Fruit fly (Drosophila melanogaster) whole organism, embryonic: ENCODE measurements around the gene Fbp2.

Experiments
- Awh ChIP-seq: fragments of 200-800 bp; sonication (Bioruptor generic); IDR thresholded peaks from 2 replicates; pipeline ENCODE4, ENCODE4 v1.3.6; 2022; ENCODE audit warnings: missing biosample characterization, missing genetic modification characterization
- Bgb ChIP-seq: fragments of 200-800 bp; sonication (Bioruptor generic); IDR thresholded peaks from 2 replicates; pipeline ENCODE4 v1.3.6; 2022; ENCODE audit warnings: missing biosample characterization, missing genetic modification characterization; ENCODE audit not compliant: partially characterized antibody
- CG1024 ChIP-seq: fragments of 200-800 bp; sonication (Bioruptor generic); IDR thresholded peaks from 2 replicates; pipeline ENCODE4 v1.3.6; 2022; ENCODE audit warnings: missing biosample characterization, missing genetic modification characterization
- CG10274 ChIP-seq: fragments of 200-800 bp; sonication (Bioruptor generic); optimal IDR thresholded peaks from 3 replicates; lab custom pipeline; 2017; ENCODE audit warnings: missing biosample characterization, mild to moderate bottlenecking, missing genetic modification characterization
- CG11247 ChIP-seq: fragments of 200-800 bp; sonication (Bioruptor generic); IDR thresholded peaks from 2 replicates; pipeline ENCODE4 v1.3.6; 2022; ENCODE audit warnings: missing biosample characterization, missing genetic modification characterization
- CG11560 ChIP-seq: fragments of 200-800 bp; sonication (Bioruptor generic); IDR thresholded peaks from 3 replicates; pipeline ENCODE4 v1.3.6; 2022; ENCODE audit warnings: missing biosample characterization, missing genetic modification characterization
- CG12219 ChIP-seq: fragments of 200-800 bp; sonication (Bioruptor generic); optimal IDR thresholded peaks from 3 replicates; lab custom pipeline; 2018; ENCODE audit warnings: missing biosample characterization, mild to moderate bottlenecking, missing genetic modification characterization
- CG14014 ChIP-seq: fragments of 200-800 bp; sonication (Bioruptor generic); IDR thresholded peaks from 2 replicates; pipeline ENCODE4 v1.3.6; 2022; ENCODE audit warnings: missing biosample characterization, missing genetic modification characterization
- CG14441 ChIP-seq: fragments of 200-800 bp; sonication (Bioruptor generic); IDR thresholded peaks from 2 replicates; pipeline ENCODE4 v1.3.6; 2022; ENCODE audit warnings: missing biosample characterization, missing genetic modification characterization
- CG15073 ChIP-seq: fragments of 200-800 bp; sonication (Bioruptor generic); optimal IDR thresholded peaks from 2 replicates; lab custom pipeline; 2016; ENCODE audit warnings: missing biosample characterization, missing genetic modification characterization
- CG16779 ChIP-seq: fragments of 200-800 bp; sonication (Bioruptor generic); IDR thresholded peaks from 2 replicates; pipeline ENCODE4 v1.3.6; 2022; ENCODE audit warnings: missing biosample characterization, missing genetic modification characterization
- CG2202 ChIP-seq: fragments of 200-800 bp; sonication (Bioruptor generic); optimal IDR thresholded peaks from 2 replicates; lab custom pipeline; 2018; ENCODE audit warnings: missing biosample characterization, mild to moderate bottlenecking, missing genetic modification characterization
- CG32532 ChIP-seq: fragments of 200-800 bp; sonication (Bioruptor generic); IDR thresholded peaks from 2 replicates; pipeline ENCODE4 v1.3.6; 2022; ENCODE audit warnings: missing biosample characterization, missing genetic modification characterization
- CG3995 ChIP-seq: fragments of 200-800 bp; sonication (Bioruptor generic); optimal IDR thresholded peaks from 3 replicates; lab custom pipeline; 2016; ENCODE audit warnings: missing biosample characterization, missing genetic modification characterization
- CG4707 ChIP-seq: fragments of 200-800 bp; sonication (Bioruptor generic); optimal IDR thresholded peaks from 2 replicates; lab custom pipeline; 2018; ENCODE audit warnings: missing biosample characterization, mild to moderate bottlenecking, missing genetic modification characterization, moderate library complexity
- CG6272 ChIP-seq: fragments of 200-800 bp; sonication (Bioruptor generic); IDR thresholded peaks from 2 replicates; pipeline ENCODE4 v1.3.6; 2022; ENCODE audit warnings: missing biosample characterization, missing genetic modification characterization
- CG6813 ChIP-seq: fragments of 200-800 bp; sonication (Bioruptor generic); optimal IDR thresholded peaks from 2 replicates; lab custom pipeline; 2017; ENCODE audit warnings: missing biosample characterization, missing genetic modification characterization, mild to moderate bottlenecking, moderate library complexity, missing genetic modification reagents
- CG7987 ChIP-seq: fragments of 200-800 bp; sonication (Bioruptor generic); optimal IDR thresholded peaks from 2 replicates; lab custom pipeline; 2018; ENCODE audit warnings: missing biosample characterization, mild to moderate bottlenecking, missing genetic modification characterization, moderate library complexity
- CG8388 ChIP-seq: fragments of 200-800 bp; sonication (Bioruptor generic); optimal IDR thresholded peaks from 2 replicates; lab custom pipeline; 2019; ENCODE audit warnings: missing biosample characterization, mild to moderate bottlenecking, missing genetic modification characterization, moderate library complexity
- CG9215 ChIP-seq: fragments of 200-800 bp; sonication (Bioruptor generic); IDR thresholded peaks from 2 replicates; pipeline ENCODE4 v1.3.6; 2022; ENCODE audit warnings: missing biosample characterization, missing genetic modification characterization
- D ChIP-seq, 2 experiments: fragments of 200-800 bp in 1 of 2; fragments of >200 bp in 1 of 2; sonication (Bioruptor generic) in 1 of 2; optimal IDR thresholded peaks; 2 replicates in 1 of 2; 3 replicates in 1 of 2; lab custom pipeline; 2017; ENCODE audit warnings: mild to moderate bottlenecking in 1 of 2, missing biosample characterization in 1 of 2, missing genetic modification characterization in 1 of 2, missing genetic modification reagents in 1 of 2
- ERR ChIP-seq: fragments of 200-800 bp; sonication (Bioruptor generic); optimal IDR thresholded peaks from 2 replicates; lab custom pipeline; 2016; ENCODE audit warnings: missing biosample characterization, missing genetic modification characterization
- Hand ChIP-seq: fragments of 200-800 bp; sonication (Bioruptor generic); optimal IDR thresholded peaks from 2 replicates; lab custom pipeline; 2017; ENCODE audit warnings: mild to moderate bottlenecking, missing biosample characterization, missing genetic modification reagents, missing genetic modification characterization
- Hr78 ChIP-seq, 2 experiments: fragments of 200-800 bp in 1 of 2; fragments of >200 bp in 1 of 2; sonication (Bioruptor generic) in 1 of 2; optimal IDR thresholded peaks; 2 replicates each; lab custom pipeline; 2017 to 2019; ENCODE audit warnings: missing biosample characterization in 2 of 2, missing genetic modification characterization in 2 of 2, mild to moderate bottlenecking in 1 of 2, moderate library complexity in 1 of 2
- MBD-R2 ChIP-seq: fragments of 200-800 bp; sonication (Bioruptor generic); IDR thresholded peaks from 2 replicates; pipeline ENCODE4 v1.3.6; 2022; ENCODE audit warnings: missing biosample characterization, missing genetic modification characterization
- Max ChIP-seq: fragments of 200-800 bp; sonication (Bioruptor generic); optimal IDR thresholded peaks from 2 replicates; lab custom pipeline; 2016; ENCODE audit warnings: missing biosample characterization, mild to moderate bottlenecking, missing genetic modification characterization
- Meics ChIP-seq: fragments of 200-800 bp; sonication (Bioruptor generic); optimal IDR thresholded peaks from 2 replicates; lab custom pipeline; 2017; ENCODE audit warnings: missing biosample characterization, mild to moderate bottlenecking, missing genetic modification characterization
- PHDP ChIP-seq: fragments of 200-800 bp; sonication (Bioruptor generic); optimal IDR thresholded peaks from 3 replicates; lab custom pipeline; 2018; ENCODE audit warnings: missing biosample characterization, mild to moderate bottlenecking, missing genetic modification characterization, moderate library complexity
- Ssrp ChIP-seq: fragments of 200-800 bp; sonication (Bioruptor generic); optimal IDR thresholded peaks from 2 replicates; lab custom pipeline; 2018; ENCODE audit warnings: missing biosample characterization, mild to moderate bottlenecking, missing genetic modification characterization, moderate library complexity
- Xbp1 ChIP-seq: fragments of 200-800 bp; sonication (Bioruptor generic); optimal IDR thresholded peaks from 3 replicates; lab custom pipeline; 2016; ENCODE audit warnings: missing biosample characterization, mild to moderate bottlenecking, missing genetic modification characterization
- amos ChIP-seq: fragments of 200-800 bp; sonication (Bioruptor generic); IDR thresholded peaks from 2 replicates; pipeline ENCODE4 v1.3.6; 2022; ENCODE audit warnings: missing biosample characterization, missing genetic modification characterization; ENCODE audit not compliant: partially characterized antibody
- corto ChIP-seq: fragments of 200-800 bp; sonication (Bioruptor generic); optimal IDR thresholded peaks from 2 replicates; lab custom pipeline; 2016; ENCODE audit warnings: missing biosample characterization, mild to moderate bottlenecking, missing genetic modification characterization, moderate library complexity
- fu2 ChIP-seq: fragments of 200-800 bp; sonication (Bioruptor generic); optimal IDR thresholded peaks from 2 replicates; lab custom pipeline; 2016; ENCODE audit warnings: missing biosample characterization, missing genetic modification characterization
- gro ChIP-seq: fragments of 200-800 bp; sonication (Bioruptor generic); optimal IDR thresholded peaks from 2 replicates; lab custom pipeline; 2016; ENCODE audit warnings: missing biosample characterization, missing genetic modification characterization
- ken ChIP-seq: fragments of 200-800 bp; sonication (Bioruptor generic); IDR thresholded peaks from 3 replicates; pipeline ENCODE4 v1.3.6; 2022; ENCODE audit warnings: missing biosample characterization, missing genetic modification characterization
- lov ChIP-seq, 2 experiments: fragments of 200-800 bp in 1 of 2; fragments of >200 bp in 1 of 2; sonication (Bioruptor generic) in 1 of 2; IDR thresholded peaks in 1 of 2; optimal IDR thresholded peaks in 1 of 2; 2 replicates in 1 of 2; 3 replicates in 1 of 2; pipeline versions ENCODE4 v1.3.6 to Lab custom; 2017 to 2022; ENCODE audit warnings: missing biosample characterization in 1 of 2, missing genetic modification characterization in 1 of 2
- nom ChIP-seq: fragments of 200-800 bp; sonication (Bioruptor generic); optimal IDR thresholded peaks from 2 replicates; lab custom pipeline; 2017; ENCODE audit warnings: missing biosample characterization, missing genetic modification characterization, mild to moderate bottlenecking, moderate library complexity, missing genetic modification reagents
- odd ChIP-seq: fragments of 200-800 bp; sonication (Bioruptor generic); optimal IDR thresholded peaks from 2 replicates; lab custom pipeline; 2017; ENCODE audit warnings: missing biosample characterization, mild to moderate bottlenecking, missing genetic modification characterization
- prd ChIP-seq, 3 experiments: fragments of >200 bp in 2 of 3; fragments of 200-800 bp in 1 of 3; sonication (Bioruptor generic) in 1 of 3; optimal IDR thresholded peaks in 2 of 3; IDR thresholded peaks in 1 of 3; 2 replicates in 2 of 3; 3 replicates in 1 of 3; pipeline versions ENCODE4 v1.3.6 to Lab custom; 2017 to 2022; ENCODE audit warnings: missing biosample characterization in 1 of 3, missing genetic modification characterization in 1 of 3
- pros ChIP-seq: fragments of 200-800 bp; sonication (Bioruptor generic); optimal IDR thresholded peaks from 3 replicates; lab custom pipeline; 2019; ENCODE audit warnings: missing biosample characterization, mild to moderate bottlenecking, missing genetic modification characterization, moderate library complexity
- sim ChIP-seq: fragments of 200-800 bp; sonication (Bioruptor generic); IDR thresholded peaks from 2 replicates; pipeline ENCODE4 v1.3.6; 2022; ENCODE audit warnings: missing biosample characterization, missing genetic modification characterization
- slbo ChIP-seq: fragments of 200-800 bp; sonication (Bioruptor generic); IDR thresholded peaks from 2 replicates; pipeline ENCODE4 v1.3.6; 2022; ENCODE audit warnings: missing biosample characterization, missing genetic modification characterization
- slp2 ChIP-seq: fragments of 200-800 bp; sonication (Bioruptor generic); optimal IDR thresholded peaks from 2 replicates; lab custom pipeline; 2016; ENCODE audit warnings: missing biosample characterization, missing genetic modification characterization
- stc ChIP-seq: fragments of 200-800 bp; sonication (Bioruptor generic); IDR thresholded peaks from 2 replicates; pipeline ENCODE4 v1.3.6; 2022; ENCODE audit warnings: missing biosample characterization, missing genetic modification characterization
- vnd ChIP-seq: fragments of 200-800 bp; sonication (Bioruptor generic); IDR thresholded peaks from 3 replicates; pipeline ENCODE4 v1.3.6; 2022; ENCODE audit warnings: missing biosample characterization, missing genetic modification characterization; ENCODE audit not compliant: partially characterized antibody
- yki ChIP-seq: fragments of >200 bp; optimal IDR thresholded peaks from 3 replicates; lab custom pipeline; 2018
- z ChIP-seq: fragments of 200-800 bp; sonication (Bioruptor generic); IDR thresholded peaks from 3 replicates; pipeline ENCODE4 v1.3.6; 2022; ENCODE audit warnings: missing biosample characterization, missing genetic modification characterization

Gene Fbp2

DNA sequence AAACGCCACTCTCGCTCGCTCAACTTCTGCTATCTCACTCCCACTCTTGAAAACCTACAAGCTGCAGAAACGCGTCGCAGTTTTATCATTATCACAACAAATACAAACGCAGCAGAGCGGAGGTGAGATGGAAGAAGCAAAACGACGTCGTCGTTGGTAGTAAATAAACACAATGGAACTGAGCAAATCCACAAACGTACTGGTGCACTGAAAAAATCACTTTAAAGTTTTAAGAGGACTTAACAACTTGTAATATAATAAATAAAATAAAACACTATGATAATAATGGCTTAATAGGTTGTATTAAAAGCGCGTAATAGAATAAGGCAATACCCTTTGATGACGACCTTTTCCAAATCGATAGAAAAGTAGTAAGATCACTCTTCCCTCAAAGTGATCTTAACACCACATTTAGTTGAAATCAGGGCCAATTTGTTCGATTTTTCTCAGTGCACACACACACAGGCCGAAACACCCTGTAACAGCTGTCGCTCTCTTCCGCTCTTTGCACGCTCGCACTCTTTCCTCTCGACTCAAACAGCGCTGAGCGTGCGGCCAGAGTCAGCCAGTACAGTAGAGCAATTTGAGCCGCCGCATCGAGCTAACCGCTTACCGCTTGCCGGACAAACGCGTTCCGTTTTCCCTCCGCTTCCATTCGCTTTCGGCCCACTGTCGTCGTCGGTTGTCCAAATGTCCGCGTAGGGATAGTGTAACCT, 22.8 kb downstream of the Fbp2 start (continued):
- peak; percentile 94 for TF ChIP-seq CG4707 (GFP tag; lab: Kevin White, UChicago)
- peak in 1 of 2 experiments; percentile 59 for TF ChIP-seq Hr78 (GFP tag; optimal IDR thresholded peaks at IDR 0.05; lab: Kevin White, UChicago)
- no peak for TF ChIP-seq gro (GFP tag; lab: Kevin White, UChicago)
- peak; percentile 71 for TF ChIP-seq CG3995 (GFP tag; lab: Kevin White, UChicago)
- no peak for TF ChIP-seq CG10274 (GFP tag; lab: Kevin White, UChicago)
- peak; percentile 63 for TF ChIP-seq Bgb (GFP tag; lab: Robert Waterston, UW)
- TF ChIP-seq pros (GFP tag; lab: Kevin White, UChicago), result peak; percentile 96
- TF ChIP-seq Xbp1, result peak; percentile 95
- TF ChIP-seq CG14014 (GFP tag; lab: Robert Waterston, UW), result peak; percentile 95
- peak; percentile 92 for TF ChIP-seq CG6813 (GFP tag; lab: Kevin White, UChicago)
- TF ChIP-seq slp2 (GFP tag; lab: Kevin White, UChicago), result peak; percentile 88
- TF ChIP-seq yki (lab: Kevin White, UChicago), result peak; percentile 50
- TF ChIP-seq CG7987 (GFP tag; lab: Kevin White, UChicago), result peak; percentile 74
- peak; percentile 29 for TF ChIP-seq fu2 (GFP tag; lab: Kevin White, UChicago)
- peak; percentile 93 for TF ChIP-seq ken
- peak; percentile 97 for TF ChIP-seq CG2202 (tag; lab: Kevin White, UChicago)
- peak; percentile 94 for TF ChIP-seq CG12219 (GFP tag; lab: Kevin White, UChicago)
- TF ChIP-seq CG9215 (GFP tag; lab: Robert Waterston, UW), result peak; percentile 96
- peak; percentile 45 for TF ChIP-seq ERR (GFP tag; lab: Kevin White, UChicago)
- peak; percentile 93 for TF ChIP-seq CG8388 (GFP tag; lab: Kevin White, UChicago)
- TF ChIP-seq prd (optimal IDR thresholded peaks at IDR 0.05; lab: Kevin White, UChicago), result no peak
- TF ChIP-seq prd (GFP tag; IDR thresholded peaks at IDR 0.05; lab: Robert Waterston, UW), result peak; percentile 99
- peak; percentile 95 for TF ChIP-seq slbo (GFP tag; lab: Robert Waterston, UW)
- TF ChIP-seq Hand (GFP tag; lab: Kevin White, UChicago), result peak; percentile 89
- TF ChIP-seq Awh (GFP tag; lab: Robert Waterston, UW), result peak; percentile 94
- TF ChIP-seq amos (GFP tag; lab: Robert Waterston, UW), result peak; percentile 37
- peak; percentile 89 for TF ChIP-seq sim (GFP tag; lab: Robert Waterston, UW)
- TF ChIP-seq CG11560 (tag; lab: Robert Waterston, UW), result peak; percentile 86
- TF ChIP-seq vnd (GFP tag; lab: Robert Waterston, UW), result no peak
- peak; percentile 95 for TF ChIP-seq z (GFP tag; lab: Robert Waterston, UW)
- TF ChIP-seq CG14441, result peak; percentile 92
- TF ChIP-seq MBD-R2, result peak; percentile 52; the same call in 1 of the 2 replicates
- TF ChIP-seq PHDP (tag; lab: Kevin White, UChicago), result peak; percentile 93
- TF ChIP-seq D (optimal IDR thresholded peaks at IDR 0.05; lab: Kevin White, UChicago), result no peak
- TF ChIP-seq D (GFP tag; optimal IDR thresholded peaks at IDR 0.05; lab: Kevin White, UChicago), result peak; percentile 99
- peak; percentile 93 for TF ChIP-seq nom (GFP tag; lab: Kevin White, UChicago)
- TF ChIP-seq CG16779 (GFP tag; lab: Robert Waterston, UW), result peak; percentile 54; the same call in 1 of the 2 replicates
- peak; percentile 94 for TF ChIP-seq CG6272
- TF ChIP-seq CG1024 (GFP tag; lab: Robert Waterston, UW), result peak; percentile 69
- TF ChIP-seq Meics (GFP tag; lab: Kevin White, UChicago), result peak; percentile 93
- peak; percentile 91 for TF ChIP-seq Max (GFP tag; lab: Kevin White, UChicago)
- peak; percentile 93 for TF ChIP-seq stc (GFP tag; lab: Robert Waterston, UW)
- TF ChIP-seq CG11247 (GFP tag; lab: Robert Waterston, UW), result peak; percentile 91
- TF ChIP-seq Ssrp (tag; lab: Kevin White, UChicago), result peak; percentile 99
- peak; percentile 56 for TF ChIP-seq CG15073
- peak; percentile 88 for TF ChIP-seq odd (GFP tag; lab: Kevin White, UChicago)
- TF ChIP-seq CG32532 (GFP tag; lab: Robert Waterston, UW), result peak; percentile 95
- TF ChIP-seq corto (GFP tag; lab: Kevin White, UChicago), result peak; percentile 91
- TF ChIP-seq lov (optimal IDR thresholded peaks at IDR 0.05; lab: Kevin White, UChicago), result no peak
- peak; percentile 88 for TF ChIP-seq lov (GFP tag; IDR thresholded peaks at IDR 0.05; lab: Robert Waterston, UW)
